Worm (Caenorhabditis elegans) whole organism, mixed stage, embryonic: ENCODE data around the gene B0507.6.

Experiments
- M03D4.4 ChIP-seq: sonication (generic microtip); optimal IDR thresholded peaks from 2 replicates; lab custom pipeline; 2017; ENCODE audit warnings: mild to moderate bottlenecking, missing genetic modification characterization, missing compliant biosample characterization
- bed-3 ChIP-seq: fragments of 200-800 bp; sonication (Bioruptor generic); optimal IDR thresholded peaks from 3 replicates; lab custom pipeline; 2018; ENCODE audit warnings: mild to moderate bottlenecking, missing genetic modification characterization, moderate library complexity, missing compliant biosample characterization
- blmp-1 ChIP-seq: fragments of 150-350 bp; optimal IDR thresholded peaks from 2 replicates; lab custom pipeline; 2014; ENCODE audit warnings: missing biosample characterization, missing genetic modification characterization
- ceh-39 ChIP-seq: fragments of 150-350 bp; optimal IDR thresholded peaks from 2 replicates; lab custom pipeline; 2014; ENCODE audit warnings: missing biosample characterization, missing genetic modification characterization
- ceh-43 ChIP-seq: fragments of 200-800 bp; sonication (Bioruptor generic); optimal IDR thresholded peaks from 2 replicates; lab custom pipeline; 2018; ENCODE audit warnings: mild to moderate bottlenecking, missing genetic modification characterization, moderate library complexity, missing compliant biosample characterization
- elt-3 ChIP-seq: fragments of 150-350 bp; optimal IDR thresholded peaks from 2 replicates; lab custom pipeline; 2014; ENCODE audit warnings: missing biosample characterization, missing genetic modification characterization
- lsy-2 ChIP-seq: fragments of 150-350 bp; optimal IDR thresholded peaks from 2 replicates; lab custom pipeline; 2014; ENCODE audit warnings: missing biosample characterization, missing genetic modification characterization
- mep-1 ChIP-seq: fragments of 150-350 bp; optimal IDR thresholded peaks from 2 replicates; lab custom pipeline; 2017; ENCODE audit warnings: missing biosample characterization, missing genetic modification reagents, missing genetic modification characterization, inconsistent platforms
- nhr-2 ChIP-seq: fragments of 150-350 bp; optimal IDR thresholded peaks from 2 replicates; lab custom pipeline; 2014; ENCODE audit warnings: missing biosample characterization, missing genetic modification characterization
- nhr-237 ChIP-seq: fragments of 150-350 bp; optimal IDR thresholded peaks from 2 replicates; lab custom pipeline; 2014; ENCODE audit warnings: missing biosample characterization, missing genetic modification characterization
- nhr-28 ChIP-seq: fragments of 150-350 bp; optimal IDR thresholded peaks from 2 replicates; lab custom pipeline; 2014; ENCODE audit warnings: missing biosample characterization, missing genetic modification characterization
- pha-4 ChIP-seq: fragments of 150-350 bp; optimal IDR thresholded peaks from 2 replicates; lab custom pipeline; 2018; ENCODE audit warnings: missing biosample characterization, missing genetic modification reagents, missing genetic modification characterization
- snpc-4 ChIP-seq: fragments of 150-350 bp; optimal IDR thresholded peaks from 2 replicates; lab custom pipeline; 2014; ENCODE audit warnings: missing biosample characterization, missing genetic modification characterization

DNA sequence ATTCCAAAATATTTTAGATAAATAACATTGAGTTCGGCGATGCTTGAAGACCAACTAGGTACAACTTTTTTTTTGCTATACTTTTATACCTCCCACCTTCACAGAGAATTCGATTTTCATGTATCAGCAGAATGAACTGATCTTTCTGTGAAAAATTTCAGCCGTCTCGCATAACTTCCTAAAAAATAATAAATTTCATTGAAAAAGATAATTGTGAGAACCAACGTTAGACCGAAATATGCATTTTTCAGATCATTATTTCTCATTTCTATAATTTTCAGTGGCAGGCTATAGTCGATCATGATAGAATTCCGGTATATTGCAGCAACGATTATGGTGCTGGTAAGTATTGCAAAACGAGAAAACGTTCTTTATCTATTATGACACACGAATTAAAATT, 25.6 kb downstream of the B0507.6 start, which contains the start of gene srx-115:
- TF ChIP-seq snpc-4 (tag; lab: Kevin White, UChicago) (no peak), nhr-28 (tag; lab: Kevin White, UChicago) (no peak), mep-1 (tag; lab: Kevin White, UChicago) (no peak), bed-3 (no peak), elt-3 (tag; lab: Kevin White, UChicago) (no peak), nhr-237 (tag; lab: Kevin White, UChicago) (no peak), M03D4.4 (tag; lab: Kevin White, UChicago) (no peak), nhr-2 (no peak), lsy-2 (tag; lab: Kevin White, UChicago) (no peak), ceh-39 (tag; lab: Kevin White, UChicago) (no peak), pha-4 (tag; lab: Kevin White, UChicago) (no peak), blmp-1 (no peak), ceh-43 (GFP tag; lab: Kevin White, UChicago) (no peak)
